Fruit fly (Drosophila melanogaster) ovary, adult (tissue): ENCODE data around the gene Cadps.

Experiments
- CG17801 ChIP-seq: fragments of 200-800 bp; optimal IDR thresholded peaks from 2 replicates; lab custom pipeline; 2019; ENCODE audit warnings: missing biosample characterization, mild to moderate bottlenecking, missing genetic modification characterization, moderate library complexity; ENCODE audit not compliant: partially characterized antibody

Gene Cadps

DNA sequence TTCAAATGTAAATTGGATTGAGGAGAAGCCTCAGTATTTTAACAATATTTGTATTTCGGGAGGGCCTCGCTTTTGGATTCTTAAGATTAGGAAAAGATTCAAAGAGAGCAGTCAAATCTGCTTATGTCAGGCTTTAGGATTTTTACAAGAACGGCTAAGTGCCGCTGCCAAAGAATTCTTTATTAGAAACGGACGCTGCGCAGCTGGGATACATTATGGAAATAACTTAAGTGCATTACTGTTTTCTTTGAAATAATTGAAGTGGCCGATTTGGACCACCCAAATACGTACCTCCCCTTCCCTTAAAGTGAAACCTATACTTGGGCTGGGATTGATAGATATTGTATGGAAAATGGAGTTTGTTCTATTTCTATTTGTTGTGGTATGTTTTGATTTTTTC lies 7.6 kb downstream of the Cadps start:
- no peak for TF ChIP-seq CG17801 (GFP tag; lab: Kevin White, UChicago)

DNA sequence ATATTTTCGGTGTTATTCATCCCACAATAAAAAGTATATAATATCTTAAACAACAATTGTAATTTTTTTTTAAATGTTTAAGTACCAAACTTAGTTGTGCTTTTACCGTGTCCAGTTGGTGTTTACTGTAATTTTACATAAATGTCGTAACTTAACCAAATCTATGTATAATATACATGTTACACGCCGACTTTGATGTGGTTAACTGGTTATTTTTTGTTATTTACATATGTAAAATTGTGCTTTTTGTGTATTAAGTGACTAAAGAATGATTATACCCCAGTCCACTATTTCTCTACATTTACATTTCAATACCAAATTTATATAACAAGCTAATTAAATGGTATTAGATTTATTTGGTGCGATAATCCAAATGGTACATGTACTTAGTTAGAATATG lies 20.3 kb downstream of the Cadps start:
- no peak for TF ChIP-seq CG17801 (GFP tag; lab: Kevin White, UChicago)

dm6 chr4:1260363-1260762 lies 29.7 kb downstream of the Cadps start:
- TF ChIP-seq CG17801 (GFP tag; lab: Kevin White, UChicago) = no peak

DNA sequence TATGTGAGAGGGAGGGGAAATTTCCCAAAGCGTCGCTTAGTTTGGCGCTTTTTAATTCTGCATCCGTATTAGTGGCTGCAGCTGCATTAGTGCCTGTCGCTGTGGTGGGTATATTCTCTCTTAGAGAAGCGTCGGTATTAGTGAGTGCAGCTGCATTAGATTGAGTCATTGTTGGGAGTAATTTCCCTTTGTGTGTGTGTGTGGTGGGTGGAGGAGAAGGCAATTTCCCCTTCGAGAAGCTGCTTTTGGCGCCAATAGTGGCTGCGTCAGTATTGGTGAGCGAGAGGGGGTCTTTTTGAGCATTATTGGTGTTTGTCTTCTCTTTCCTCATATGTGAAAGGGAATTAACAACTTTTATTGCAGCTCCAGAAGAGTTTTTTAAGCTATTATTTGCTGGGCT lies 75.7 kb downstream of the Cadps start:
- no peak for TF ChIP-seq CG17801 (GFP tag; lab: Kevin White, UChicago)
